Worm (Caenorhabditis elegans): ENCODE data around the gene hbl-1.

DNA sequence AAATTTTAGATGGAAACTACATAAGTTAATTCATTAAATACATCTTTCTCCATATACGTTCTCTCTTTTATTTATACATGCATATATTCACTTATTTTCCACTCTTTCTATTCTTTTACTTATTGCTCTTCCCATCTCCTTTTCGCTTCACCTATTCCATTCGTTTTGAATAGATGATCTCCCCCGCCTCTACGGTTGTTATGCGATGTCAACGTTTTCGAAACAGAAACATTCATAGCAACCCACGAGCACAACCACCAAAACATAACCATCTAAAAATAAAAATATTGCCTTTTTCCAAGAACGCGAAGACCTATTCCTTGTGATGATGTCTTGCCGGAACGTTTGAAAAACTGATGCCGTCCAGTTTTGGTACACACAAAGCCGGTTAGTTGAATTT, 48.5 kb upstream of the hbl-1 start, which contains the start of gene sym-3:
- TF ChIP-seq T22C8.4 (GFP tag; IDR thresholded peaks at IDR 0.05): no peak
- no peak for TF ChIP-seq cog-1 (tag; optimal IDR thresholded peaks at IDR 0.05)
- TF ChIP-seq flt-1 (GFP tag; IDR thresholded peaks at IDR 0.05): no peak
- no peak for TF ChIP-seq klf-2 (GFP tag; conservative IDR thresholded peaks at IDR 0.05)
- TF ChIP-seq ztf-29 (GFP tag; IDR thresholded peaks at IDR 0.05): no peak
- TF ChIP-seq ztf-23 (GFP tag; IDR thresholded peaks at IDR 0.05): no peak
- no peak for TF ChIP-seq ref-1 (GFP tag; conservative IDR thresholded peaks at IDR 0.05)
- TF ChIP-seq tab-1 (GFP tag; IDR thresholded peaks at IDR 0.05): no peak
